Worm (Caenorhabditis elegans): Measurements from ENCODE around the gene R07A4.2.

- TF ChIP-seq nhr-76 (tag; optimal IDR thresholded peaks at IDR 0.05) (no peak), elt-1 (tag; optimal IDR thresholded peaks at IDR 0.05) (no peak), mdl-1 (tag; optimal IDR thresholded peaks at IDR 0.05) (no peak)
These were observed at the start of gene R07A4.2 for ce11 chrX:10746388-10746787.

Measured in whole organism, L3 larva.